Worm (Caenorhabditis elegans) whole organism, L4/young adult: Measurements from ENCODE around the gene nhr-39.

Source experiments
- W03F9.2 ChIP-seq: fragments of 150-350 bp; optimal IDR thresholded peaks from 2 replicates; lab custom pipeline; 2014; ENCODE audit warnings: missing biosample characterization, missing genetic modification characterization
- dao-5 ChIP-seq: sonication (generic microtip); optimal IDR thresholded peaks from 2 replicates; lab custom pipeline; 2016; ENCODE audit warnings: missing genotype, missing genetic modification characterization, moderate library complexity, missing compliant biosample characterization
- him-1 ChIP-seq: sonication (generic microtip); optimal IDR thresholded peaks from 2 replicates; lab custom pipeline; 2016; ENCODE audit warnings: missing genotype, missing genetic modification reagents, missing genetic modification characterization, missing compliant biosample characterization

The nhr-39 gene

ce11 chrV:9328670-9329069, 25.5 kb downstream of the nhr-39 start, which contains the start of gene K07B1.4:
Gene K07B1.4 (plus strand): TSS chrV:9328970.
- TF ChIP-seq W03F9.2 (tag; lab: Kevin White, UChicago): no peak
- no peak for TF ChIP-seq him-1
- no peak for TF ChIP-seq dao-5 (tag; lab: Kevin White, UChicago)

- no peak for TF ChIP-seq dao-5 (tag; lab: Kevin White, UChicago)
- TF ChIP-seq him-1: no peak
- TF ChIP-seq W03F9.2 (tag; lab: Kevin White, UChicago): no peak
These were observed 26.3 kb downstream of the nhr-39 start for ce11 chrV:9329245-9329979.

ce11 chrV:9332611-9333315, 29.6 kb downstream of the nhr-39 start:
- no peak for TF ChIP-seq W03F9.2 (tag; lab: Kevin White, UChicago)
- TF ChIP-seq him-1: no peak
- TF ChIP-seq dao-5 (tag; lab: Kevin White, UChicago): no peak

DNA sequence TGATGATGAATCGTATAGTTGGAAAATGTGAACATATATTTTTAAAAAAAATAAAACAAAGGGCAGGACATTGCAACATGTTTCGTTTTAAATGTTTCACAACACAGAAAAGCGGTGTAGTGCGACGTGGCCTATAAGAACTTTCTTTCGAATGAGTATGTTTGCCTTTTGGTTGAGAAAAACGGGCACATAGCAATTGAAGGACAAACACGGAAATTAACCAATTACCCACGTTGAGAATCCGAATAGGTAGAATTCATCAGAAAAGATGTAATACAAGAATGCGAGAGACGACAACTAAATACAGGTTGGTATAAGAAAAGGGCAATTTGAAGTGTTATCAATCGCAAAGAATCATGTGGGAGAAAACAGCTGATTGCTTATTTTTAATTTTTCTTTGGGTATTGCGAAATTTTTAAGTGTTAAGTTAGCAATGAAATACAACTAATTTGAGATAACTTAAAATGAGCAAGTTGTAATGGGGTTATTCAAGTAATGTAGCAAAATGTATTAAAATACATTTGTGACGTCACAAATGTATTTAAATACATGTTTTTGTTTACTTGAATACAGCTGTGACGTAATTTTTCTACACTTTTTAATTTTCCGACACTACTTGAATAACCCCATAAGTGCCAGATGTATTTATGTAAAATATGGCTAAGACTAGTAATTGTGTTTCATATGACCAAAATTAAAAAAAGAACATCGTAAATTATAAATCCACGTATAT, 30.4 kb downstream of the nhr-39 start, which contains the start of gene acl-14:
TSS of gene acl-14 (minus strand) at position 316 of the 733 bp plus-strand sequence.
- TF ChIP-seq him-1: no peak
- TF ChIP-seq dao-5 (tag; lab: Kevin White, UChicago): no peak
- TF ChIP-seq W03F9.2 (tag; lab: Kevin White, UChicago): no peak

DNA sequence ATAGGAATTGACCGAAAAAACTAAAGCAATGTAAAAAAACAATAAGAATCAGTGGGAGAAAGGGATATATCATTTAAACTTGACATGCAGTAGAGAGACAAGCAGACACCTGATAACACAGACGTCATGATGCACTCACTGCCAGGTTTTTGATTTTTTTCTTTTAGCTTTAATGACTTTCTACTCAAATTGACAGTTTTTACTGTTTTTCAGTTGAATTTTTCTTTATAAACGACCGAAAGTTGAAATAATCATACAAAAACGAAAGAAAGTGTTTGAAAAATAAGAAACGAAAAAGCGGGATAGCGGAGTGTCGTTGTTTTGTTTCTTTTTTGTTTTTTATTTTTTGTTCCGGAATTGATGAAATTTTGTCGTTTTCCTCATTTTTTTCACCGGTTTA, 31.1 kb downstream of the nhr-39 start, which contains the start of gene ucp-4:
TSS of gene ucp-4 (plus strand) at position 83 of the 400 bp plus-strand sequence.
- no peak for TF ChIP-seq him-1
- TF ChIP-seq dao-5 (tag; lab: Kevin White, UChicago): no peak
- TF ChIP-seq W03F9.2 (tag; lab: Kevin White, UChicago): peak; percentile 29

DNA sequence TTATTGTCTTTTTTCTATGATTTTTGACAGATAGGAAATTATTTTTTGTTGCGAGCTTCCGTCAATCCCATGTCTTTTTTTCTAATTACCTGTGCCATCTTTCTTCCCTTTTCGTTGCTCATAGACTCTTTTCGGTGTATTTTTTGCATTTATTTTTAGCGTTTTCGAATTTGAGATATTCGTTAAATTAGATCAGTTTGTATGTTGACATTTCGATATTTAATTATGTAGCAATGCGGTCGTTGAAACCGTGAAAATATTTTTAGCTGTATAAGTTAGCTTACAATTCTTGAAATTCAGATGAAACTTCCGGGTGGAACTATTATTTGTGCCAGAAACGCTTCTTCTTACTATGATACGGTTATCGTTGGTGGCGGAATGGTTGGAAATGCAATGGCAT, 33.3 kb downstream of the nhr-39 start, which contains the start of gene coq-6:
TSS of gene coq-6 (plus strand) at position 301 of the 400 bp plus-strand sequence.
- TF ChIP-seq W03F9.2 (tag; lab: Kevin White, UChicago) (no peak), dao-5 (tag; lab: Kevin White, UChicago) (no peak), him-1 (no peak)

ce11 chrV:9338452-9338851, 35.3 kb downstream of the nhr-39 start:
- TF ChIP-seq him-1: no peak
- no peak for TF ChIP-seq W03F9.2 (tag; lab: Kevin White, UChicago)
- no peak for TF ChIP-seq dao-5 (tag; lab: Kevin White, UChicago)

DNA sequence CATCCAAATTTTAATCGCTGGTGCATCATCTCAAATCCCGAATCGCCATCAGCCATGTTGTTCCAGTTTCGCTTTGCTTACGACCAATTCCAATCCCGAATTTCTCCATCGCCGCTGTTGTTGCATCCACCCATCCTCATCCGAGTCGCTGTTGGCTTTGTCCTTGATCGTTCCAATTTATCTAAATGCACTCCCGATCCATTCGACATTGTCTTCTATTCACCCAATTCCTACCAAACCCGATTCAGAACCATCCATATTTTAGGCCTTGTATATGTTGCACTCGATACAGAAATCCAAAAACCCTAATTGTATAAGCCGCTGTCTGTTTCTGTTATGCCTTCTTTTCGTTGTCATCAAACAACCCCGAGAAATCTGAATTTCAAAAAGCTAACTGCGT, 37.2 kb downstream of the nhr-39 start:
- TF ChIP-seq W03F9.2 (tag; lab: Kevin White, UChicago) (no peak), dao-5 (tag; lab: Kevin White, UChicago) (no peak), him-1 (no peak)

ce11 chrV:9342965-9343628, 40.0 kb downstream of the nhr-39 start:
- no peak for TF ChIP-seq him-1
- TF ChIP-seq W03F9.2 (tag; lab: Kevin White, UChicago): no peak
- TF ChIP-seq dao-5 (tag; lab: Kevin White, UChicago): no peak

DNA sequence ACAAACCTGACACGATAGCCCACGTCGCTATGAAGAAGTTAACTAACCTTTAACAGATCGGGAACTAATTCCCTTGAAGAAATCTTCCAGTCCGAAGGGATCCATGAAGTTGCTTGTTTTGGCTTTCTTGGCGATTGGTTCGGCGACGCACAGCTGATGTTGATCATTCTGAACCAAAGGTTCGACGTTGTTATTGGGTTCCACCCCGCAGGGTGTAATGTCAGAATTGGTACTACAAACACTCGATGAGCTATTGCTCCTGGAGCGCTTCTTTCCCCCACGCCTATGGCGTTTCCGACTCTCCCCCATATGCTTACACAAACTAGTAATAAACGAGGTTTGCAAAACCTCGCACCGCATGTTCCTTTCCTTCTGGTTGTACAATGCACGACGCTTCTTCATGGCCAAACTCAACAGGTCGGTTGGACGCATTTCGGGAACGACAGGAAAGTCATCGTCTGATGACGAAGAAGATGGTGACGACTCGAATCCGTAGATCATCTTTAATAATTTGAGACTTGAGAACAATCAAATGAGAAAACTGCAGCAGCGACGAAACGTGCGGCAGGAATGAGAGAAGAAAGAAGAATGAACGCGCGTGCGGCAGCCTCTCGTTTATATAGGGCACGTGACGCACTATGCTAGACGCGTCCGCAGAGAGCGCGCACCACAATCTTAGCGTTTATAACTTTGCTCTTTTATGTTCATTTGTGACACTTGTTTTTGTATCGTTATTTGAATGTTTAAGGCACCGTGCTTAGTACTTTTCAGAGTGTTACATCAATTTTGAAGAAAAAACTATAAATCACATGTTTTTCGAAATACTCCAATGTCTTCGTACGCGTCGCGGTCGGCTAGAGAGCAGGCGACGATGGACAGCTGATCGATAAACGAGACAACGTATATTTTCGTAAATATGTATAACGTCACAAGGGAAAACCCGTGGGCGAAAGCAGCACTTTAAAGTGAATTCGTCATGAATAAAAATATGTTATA, 40.8 kb downstream of the nhr-39 start, which contains the start of gene tos-1:
TSS of gene tos-1 (minus strand) at position 575 of the 996 bp plus-strand sequence.
- peak; percentile 89 for TF ChIP-seq W03F9.2 (tag; lab: Kevin White, UChicago)
- TF ChIP-seq dao-5 (tag; lab: Kevin White, UChicago): no peak
- peak; percentile 96 for TF ChIP-seq him-1

DNA sequence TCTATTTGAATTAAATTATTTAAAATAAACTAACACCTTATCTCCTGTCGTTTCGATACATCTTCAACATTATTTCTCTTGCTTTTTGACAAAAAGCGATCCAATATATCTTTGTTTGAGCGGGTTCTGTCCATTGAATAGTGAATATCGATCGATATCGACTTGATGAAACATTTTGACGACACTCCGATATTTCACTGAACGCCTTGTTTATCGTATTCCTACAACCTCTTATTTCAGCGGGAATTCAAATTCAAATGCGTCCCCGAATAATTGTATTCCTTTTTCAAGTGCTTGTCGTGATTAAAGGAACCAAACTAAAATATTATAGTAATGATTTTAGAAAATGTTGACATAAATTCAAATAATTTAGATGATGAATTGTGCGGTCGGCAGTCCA, 43.7 kb downstream of the nhr-39 start, which contains the start of the genes K07B1.7 and try-5:
TSS of gene K07B1.7 (minus strand) at position 159 of the 400 bp plus-strand sequence.
TSS of gene try-5 (plus strand) at position 241 of the 400 bp plus-strand sequence.
- TF ChIP-seq him-1 (no peak), dao-5 (tag; lab: Kevin White, UChicago) (no peak), W03F9.2 (tag; lab: Kevin White, UChicago) (no peak)

DNA sequence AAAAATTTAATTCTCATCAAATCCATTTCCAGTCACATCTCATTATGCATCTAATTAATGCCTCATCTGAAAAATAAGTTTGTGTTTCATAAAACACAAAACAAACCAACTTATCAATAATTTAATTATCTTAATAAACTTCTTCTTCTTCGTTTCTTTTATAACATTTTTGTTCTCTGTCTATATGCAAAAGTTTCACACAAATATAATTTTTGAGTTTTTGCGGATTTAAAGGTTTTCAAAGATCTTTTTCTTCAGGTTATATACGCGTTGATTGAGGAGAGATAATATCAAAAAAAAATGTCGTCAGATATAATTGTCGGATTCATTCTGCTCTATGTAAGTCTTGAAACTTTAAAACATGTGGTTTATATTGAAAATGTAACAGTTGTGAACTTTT, 46.6 kb downstream of the nhr-39 start, which contains the start of gene srx-47:
TSS of gene srx-47 (plus strand) at position 301 of the 400 bp plus-strand sequence.
- TF ChIP-seq dao-5 (tag; lab: Kevin White, UChicago): no peak
- TF ChIP-seq him-1: no peak
- TF ChIP-seq W03F9.2 (tag; lab: Kevin White, UChicago): no peak
